Worm (Caenorhabditis elegans) whole organism, young adult: ENCODE results near the gene F22B3.5.
A peak's percentile ranks its signal among the peaks of the same experiment; 100 is the strongest.

ENCODE experiments used
- B0019.2 ChIP-seq: fragments of 200-800 bp; sonication (Bioruptor generic); conservative IDR thresholded peaks from 2 replicates; pipeline ENCODE4 v1.3.6; 2022; ENCODE audit warnings: missing genetic modification reagents, missing genetic modification characterization, missing compliant biosample characterization
- B0336.3 ChIP-seq: fragments of 200-800 bp; sonication (Bioruptor generic); IDR thresholded peaks from 2 replicates; pipeline ENCODE4 v1.3.6; 2022; ENCODE audit warnings: missing genetic modification characterization, missing compliant biosample characterization
- C06A6.2 ChIP-seq: fragments of 200-800 bp; sonication (Bioruptor generic); conservative IDR thresholded peaks from 2 replicates; pipeline ENCODE4 v1.3.6; 2022; ENCODE audit warnings: missing genetic modification characterization, missing compliant biosample characterization
- F49E8.2 ChIP-seq: sonication (generic microtip); optimal IDR thresholded peaks from 3 replicates; lab custom pipeline; 2017; ENCODE audit warnings: missing genetic modification characterization, mild to moderate bottlenecking, missing compliant biosample characterization, antibody characterized with exemption, moderate library complexity; ENCODE audit not compliant: insufficient read depth
- F52B5.7 ChIP-seq: sonication (generic microtip); optimal IDR thresholded peaks from 2 replicates; lab custom pipeline; 2016; ENCODE audit warnings: mild to moderate bottlenecking, missing genetic modification characterization, missing compliant biosample characterization
- F57C9.4 ChIP-seq: sonication (generic microtip); optimal IDR thresholded peaks from 2 replicates; lab custom pipeline; 2017; ENCODE audit warnings: mild to moderate bottlenecking, missing genetic modification characterization, missing compliant biosample characterization
- T26A5.8 ChIP-seq: sonication (generic microtip); optimal IDR thresholded peaks from 2 replicates; lab custom pipeline; 2016; ENCODE audit warnings: missing genetic modification characterization, missing compliant biosample characterization
- Y53G8AR.9 ChIP-seq: fragments of 200-800 bp; sonication (Bioruptor generic); conservative IDR thresholded peaks from 2 replicates; pipeline ENCODE4 v1.3.6; 2022; ENCODE audit warnings: missing genetic modification reagents, missing genetic modification characterization, missing compliant biosample characterization
- Y67H2A.10 ChIP-seq: fragments of 200-800 bp; sonication (Bioruptor generic); conservative IDR thresholded peaks from 2 replicates; pipeline ENCODE4 v1.3.6; 2022; ENCODE audit warnings: missing genetic modification reagents, missing genetic modification characterization, missing compliant biosample characterization
- Y95B8A.8 ChIP-seq: fragments of 200-800 bp; sonication (Bioruptor generic); IDR thresholded peaks from 2 replicates; pipeline ENCODE4 v1.3.6; 2022; ENCODE audit warnings: missing genetic modification reagents, missing genetic modification characterization, missing compliant biosample characterization
- aptf-3 ChIP-seq: fragments of 200-800 bp; sonication (Bioruptor generic); IDR thresholded peaks from 2 replicates; pipeline ENCODE4 v1.3.6; 2022; ENCODE audit warnings: missing genetic modification characterization, missing compliant biosample characterization
- attf-5 ChIP-seq: fragments of 200-800 bp; sonication (Bioruptor generic); optimal IDR thresholded peaks from 2 replicates; lab custom pipeline; 2018; ENCODE audit warnings: mild to moderate bottlenecking, missing genetic modification characterization, missing compliant biosample characterization
- attf-6 ChIP-seq: fragments of 200-800 bp; sonication (Bioruptor generic); IDR thresholded peaks from 2 replicates; pipeline ENCODE4 v1.3.6; 2022; ENCODE audit warnings: missing genetic modification reagents, missing genetic modification characterization, missing compliant biosample characterization
- ceh-100 ChIP-seq: fragments of 200-800 bp; sonication (Bioruptor generic); IDR thresholded peaks from 2 replicates; pipeline ENCODE4 v1.3.6; 2022; ENCODE audit warnings: missing genetic modification reagents, missing genetic modification characterization, missing compliant biosample characterization
- ceh-27 ChIP-seq: fragments of 200-800 bp; sonication (Bioruptor generic); optimal IDR thresholded peaks from 2 replicates; lab custom pipeline; 2018; ENCODE audit warnings: mild to moderate bottlenecking, missing genetic modification characterization, moderate library complexity, missing compliant biosample characterization
- ceh-40 ChIP-seq: fragments of 200-800 bp; sonication (Bioruptor generic); IDR thresholded peaks from 2 replicates; pipeline ENCODE4 v1.3.6; 2022; ENCODE audit warnings: missing genetic modification characterization, missing compliant biosample characterization
- dox-1 ChIP-seq: fragments of 200-800 bp; sonication (Bioruptor generic); IDR thresholded peaks from 2 replicates; pipeline ENCODE4 v1.3.6; 2022; ENCODE audit warnings: missing genetic modification reagents, missing genetic modification characterization, missing compliant biosample characterization
- dpff-1 ChIP-seq: sonication (generic microtip); optimal IDR thresholded peaks from 2 replicates; lab custom pipeline; 2017; ENCODE audit warnings: mild to moderate bottlenecking, missing genetic modification characterization, missing compliant biosample characterization
- dpl-1 ChIP-seq: fragments of 150-350 bp; optimal IDR thresholded peaks from 2 replicates; lab custom pipeline; 2014; ENCODE audit warnings: missing biosample characterization, missing genetic modification reagents, missing genetic modification characterization
- egl-18 ChIP-seq: fragments of 200-800 bp; sonication (Bioruptor generic); IDR thresholded peaks from 2 replicates; pipeline ENCODE4 v1.3.6; 2022; ENCODE audit warnings: missing genetic modification reagents, missing genetic modification characterization, missing compliant biosample characterization
- egl-44 ChIP-seq: fragments of 200-800 bp; sonication (Bioruptor generic); IDR thresholded peaks from 2 replicates; pipeline ENCODE4 v1.3.6; 2022; ENCODE audit warnings: missing genetic modification reagents, missing genetic modification characterization, missing compliant biosample characterization
- egrh-3 ChIP-seq: fragments of 200-800 bp; sonication (Bioruptor generic); IDR thresholded peaks from 2 replicates; pipeline ENCODE4 v1.3.6; 2022; ENCODE audit warnings: missing genetic modification reagents, missing genetic modification characterization, missing compliant biosample characterization
- ekl-4 ChIP-seq: fragments of 200-800 bp; sonication (Bioruptor generic); IDR thresholded peaks from 2 replicates; pipeline ENCODE4 v1.3.6; 2022; ENCODE audit warnings: missing genetic modification reagents, missing genetic modification characterization, missing compliant biosample characterization
- hlh-12 ChIP-seq: sonication (generic microtip); optimal IDR thresholded peaks from 2 replicates; lab custom pipeline; 2016; ENCODE audit warnings: missing genetic modification characterization, missing compliant biosample characterization
- hmg-1.2 ChIP-seq: fragments of 200-800 bp; sonication (Bioruptor generic); IDR thresholded peaks from 2 replicates; pipeline ENCODE4 v1.3.6; 2022; ENCODE audit warnings: missing genetic modification reagents, missing genetic modification characterization, missing compliant biosample characterization
- lag-1 ChIP-seq: fragments of 200-800 bp; sonication (Bioruptor generic); IDR thresholded peaks from 2 replicates; pipeline ENCODE4 v1.3.6; 2022; ENCODE audit warnings: missing genetic modification reagents, missing genetic modification characterization, missing compliant biosample characterization
- lin-40 ChIP-seq: sonication (generic microtip); optimal IDR thresholded peaks from 2 replicates; lab custom pipeline; 2016; ENCODE audit warnings: missing genetic modification characterization, mild to moderate bottlenecking, missing compliant biosample characterization, missing genotype, missing genetic modification reagents
- lin-54 ChIP-seq: fragments of 200-800 bp; sonication (Bioruptor generic); optimal IDR thresholded peaks from 2 replicates; lab custom pipeline; 2018; ENCODE audit warnings: mild to moderate bottlenecking, missing genetic modification characterization, missing compliant biosample characterization
- lsl-1 ChIP-seq: fragments of 200-800 bp; sonication (Bioruptor generic); optimal IDR thresholded peaks from 2 replicates; lab custom pipeline; 2018; ENCODE audit warnings: mild to moderate bottlenecking, missing genetic modification characterization, moderate library complexity, missing compliant biosample characterization
- mcd-1 ChIP-seq: fragments of 200-800 bp; sonication (Bioruptor generic); IDR thresholded peaks from 2 replicates; pipeline ENCODE4 v1.3.6; 2022; ENCODE audit warnings: missing genetic modification reagents, missing genetic modification characterization, missing compliant biosample characterization
- mes-4 ChIP-seq: sonication (generic microtip); optimal IDR thresholded peaks from 2 replicates; lab custom pipeline; 2016; ENCODE audit warnings: missing genotype, missing genetic modification characterization, missing compliant biosample characterization
- nhr-80 ChIP-seq: sonication (generic microtip); optimal IDR thresholded peaks from 2 replicates; lab custom pipeline; 2016; ENCODE audit warnings: missing genetic modification characterization, missing compliant biosample characterization
- pbrm-1 ChIP-seq: fragments of 200-800 bp; sonication (Bioruptor generic); IDR thresholded peaks from 2 replicates; pipeline ENCODE4 v1.3.6; 2022; ENCODE audit warnings: missing genetic modification reagents, missing genetic modification characterization, missing compliant biosample characterization
- pha-4 ChIP-seq: fragments of 150-350 bp; sonication (generic microtip); optimal IDR thresholded peaks from 2 replicates; lab custom pipeline; 2014; ENCODE audit warnings: missing biosample characterization, missing genetic modification reagents, missing genetic modification characterization
- rcor-1 ChIP-seq: fragments of 200-800 bp; sonication (Bioruptor generic); IDR thresholded peaks from 2 replicates; pipeline ENCODE4 v1.3.6; 2022; ENCODE audit warnings: missing genetic modification reagents, missing genetic modification characterization, missing compliant biosample characterization
- snpc-4 ChIP-seq, 5 experiments: fragments of 150-350 bp in 1 of 5; sonication (generic microtip) in 4 of 5; optimal IDR thresholded peaks; 2 replicates each; lab custom pipeline; 2014 to 2018; ENCODE audit warnings: missing genetic modification characterization in 5 of 5, missing biosample characterization in 3 of 5, antibody characterized with exemption in 2 of 5, mild to moderate bottlenecking in 2 of 5, missing compliant biosample characterization in 2 of 5, missing genotype in 2 of 5, moderate library complexity in 2 of 5, missing genetic modification reagents in 1 of 5
- somi-1 ChIP-seq: fragments of 200-800 bp; sonication (Bioruptor generic); optimal IDR thresholded peaks from 2 replicates; lab custom pipeline; 2018; ENCODE audit warnings: mild to moderate bottlenecking, missing genetic modification characterization, missing compliant biosample characterization
- tlf-1 ChIP-seq: fragments of 200-800 bp; sonication (Bioruptor generic); optimal IDR thresholded peaks from 2 replicates; lab custom pipeline; 2018; ENCODE audit warnings: mild to moderate bottlenecking, missing genetic modification characterization, missing compliant biosample characterization
- zfh-2 ChIP-seq: fragments of 200-800 bp; sonication (Bioruptor generic); conservative IDR thresholded peaks from 2 replicates; pipeline ENCODE4 v1.3.6; 2022; ENCODE audit warnings: missing genetic modification reagents, missing genetic modification characterization, missing compliant biosample characterization
- ztf-18 ChIP-seq: sonication (generic microtip); optimal IDR thresholded peaks from 2 replicates; lab custom pipeline; 2016; ENCODE audit warnings: missing genotype, mild to moderate bottlenecking, missing genetic modification characterization, missing compliant biosample characterization

The F22B3.5 gene

DNA sequence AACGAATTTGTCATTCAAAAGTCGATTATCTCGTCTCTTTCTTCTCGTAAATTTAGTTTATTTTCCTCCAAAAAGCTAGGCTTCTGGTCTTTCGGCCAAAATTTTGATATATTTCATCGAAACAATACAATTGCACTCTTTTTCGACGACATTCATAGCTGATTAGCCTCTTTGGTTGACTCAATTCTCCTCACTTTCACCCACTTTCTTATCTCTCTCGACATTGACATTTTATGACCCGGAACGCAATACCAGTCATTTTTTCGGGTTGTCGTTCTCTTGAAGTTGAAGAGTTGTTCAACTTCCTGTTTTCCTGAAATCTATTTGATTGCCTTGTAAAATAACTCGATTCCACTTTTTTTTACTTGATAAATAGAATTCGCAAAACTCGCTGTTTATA, 18.0 kb upstream of the F22B3.5 start (continued):
- TF ChIP-seq ceh-100 (GFP tag; lab: Robert Waterston, UW) (no peak), dpff-1 (tag; lab: Kevin White, UChicago) (no peak), egrh-3 (no peak), lag-1 (GFP tag; lab: Robert Waterston, UW) (no peak), Y95B8A.8 (GFP tag; lab: Robert Waterston, UW) (no peak), mes-4 (tag; lab: Kevin White, UChicago) (no peak), T26A5.8 (no peak), nhr-80 (tag; lab: Kevin White, UChicago) (peak; percentile 71), aptf-3 (no peak), dox-1 (GFP tag; lab: Robert Waterston, UW) (peak; percentile 41; the same call in 1 of the 2 replicates), egl-18 (GFP tag; lab: Robert Waterston, UW) (no peak)

ce11 chrIV:11433709-11434108, 17.1 kb upstream of the F22B3.5 start:
- TF ChIP-seq attf-5 (GFP tag; lab: Kevin White, UChicago) (peak; percentile 37), pha-4 (peak; percentile 1), F49E8.2 (tag; lab: Kevin White, UChicago) (peak; percentile 34), lin-40 (peak; percentile 59), Y67H2A.10 (GFP tag; lab: Robert Waterston, UW) (no peak), zfh-2 (no peak; the same call in 1 of the 2 replicates), B0336.3 (no peak), somi-1 (GFP tag; lab: Kevin White, UChicago) (no peak), Y53G8AR.9 (GFP tag; lab: Robert Waterston, UW) (no peak), ekl-4 (GFP tag; lab: Robert Waterston, UW) (0 out of 2 replicates have a peak, but pooled peaks have one; percentile 44), C06A6.2 (GFP tag; lab: Robert Waterston, UW) (no peak), hlh-12 (tag; lab: Kevin White, UChicago) (no peak), F57C9.4 (tag; lab: Kevin White, UChicago) (no peak), pbrm-1 (GFP tag; lab: Robert Waterston, UW) (peak; percentile 72; the same call in 1 of the 2 replicates), tlf-1 (GFP tag; lab: Kevin White, UChicago) (no peak), F52B5.7 (tag; lab: Kevin White, UChicago) (no peak), egl-44 (no peak), hmg-1.2 (GFP tag; lab: Robert Waterston, UW) (peak; percentile 32; the same call in 1 of the 2 replicates), ztf-18 (tag; lab: Kevin White, UChicago) (peak; percentile 93), attf-6 (no peak), dpl-1 (GFP tag; lab: Kevin White, UChicago) (peak; percentile 32), lin-54 (GFP tag; lab: Kevin White, UChicago) (peak; percentile 43), rcor-1 (GFP tag; lab: Robert Waterston, UW) (0 out of 2 replicates have a peak, but pooled peaks have one; percentile 27), lsl-1 (GFP tag; lab: Kevin White, UChicago) (peak; percentile 21), mcd-1 (GFP tag; lab: Robert Waterston, UW) (peak; percentile 69), B0019.2 (GFP tag; lab: Robert Waterston, UW) (0 out of 2 replicates have a peak, but pooled peaks have one; percentile 35), ceh-27 (GFP tag; lab: Kevin White, UChicago) (peak; percentile 65), snpc-4 (GFP tag; optimal IDR thresholded peaks at IDR 0.05; lab: Kevin White, UChicago) (peak; percentile 4), snpc-4 (tag; optimal IDR thresholded peaks at IDR 0.05; lab: Kevin White, UChicago) (peak in 1 of 4 experiments; percentile 7), ceh-40 (GFP tag; lab: Robert Waterston, UW) (no peak)
